Worm (Caenorhabditis elegans) whole organism, mixed stage, embryonic: ENCODE results near the gene C08E8.4.

ENCODE experiments used
- bed-3 ChIP-seq: fragments of 200-800 bp; sonication (Bioruptor generic); optimal IDR thresholded peaks from 3 replicates; lab custom pipeline; 2018; ENCODE audit warnings: mild to moderate bottlenecking, missing genetic modification characterization, moderate library complexity, missing compliant biosample characterization
- elt-3 ChIP-seq: fragments of 150-350 bp; optimal IDR thresholded peaks from 2 replicates; lab custom pipeline; 2014; ENCODE audit warnings: missing biosample characterization, missing genetic modification characterization
- lin-13 ChIP-seq: fragments of 150-350 bp; optimal IDR thresholded peaks from 2 replicates; lab custom pipeline; 2014; ENCODE audit warnings: missing biosample characterization, missing genetic modification characterization
- lin-32 ChIP-seq: fragments of 200-800 bp; sonication (Bioruptor generic); optimal IDR thresholded peaks from 2 replicates; lab custom pipeline; 2018; ENCODE audit warnings: mild to moderate bottlenecking, missing genetic modification characterization, missing compliant biosample characterization
- lsy-2 ChIP-seq: fragments of 150-350 bp; optimal IDR thresholded peaks from 2 replicates; lab custom pipeline; 2014; ENCODE audit warnings: missing biosample characterization, missing genetic modification characterization
- nhr-237 ChIP-seq: fragments of 150-350 bp; optimal IDR thresholded peaks from 2 replicates; lab custom pipeline; 2014; ENCODE audit warnings: missing biosample characterization, missing genetic modification characterization
- nhr-28 ChIP-seq: fragments of 150-350 bp; optimal IDR thresholded peaks from 2 replicates; lab custom pipeline; 2014; ENCODE audit warnings: missing biosample characterization, missing genetic modification characterization
- pha-4 ChIP-seq: fragments of 150-350 bp; optimal IDR thresholded peaks from 2 replicates; lab custom pipeline; 2018; ENCODE audit warnings: missing biosample characterization, missing genetic modification reagents, missing genetic modification characterization
- unc-62 ChIP-seq: fragments of 150-350 bp; optimal IDR thresholded peaks from 2 replicates; lab custom pipeline; 2014; ENCODE audit warnings: missing biosample characterization, missing genetic modification reagents, missing genetic modification characterization
- ztf-11 ChIP-seq: fragments of 150-350 bp; optimal IDR thresholded peaks from 2 replicates; lab custom pipeline; 2014; ENCODE audit warnings: missing biosample characterization, missing genetic modification characterization

DNA sequence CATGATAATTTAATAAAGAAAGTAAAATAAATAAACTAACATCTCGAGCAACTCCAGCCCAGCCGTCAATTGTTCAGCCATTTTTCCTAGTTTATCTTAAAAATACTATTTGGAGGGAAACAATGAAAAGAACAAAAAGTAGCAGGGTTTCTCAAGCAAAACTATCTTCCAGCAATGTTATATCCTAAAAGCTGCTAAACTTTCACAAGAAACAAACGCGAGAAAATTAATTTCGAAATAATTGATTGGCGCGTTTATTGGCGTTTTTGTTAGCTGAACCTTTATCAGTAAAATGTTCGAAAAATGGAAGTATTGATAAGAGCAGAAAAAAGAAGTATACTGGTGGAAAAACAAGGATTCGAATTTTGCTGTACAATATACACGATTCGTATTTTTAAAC is 48.4 kb upstream of the C08E8.4 start, which contains the start of gene B0462.5:
- no peak for TF ChIP-seq pha-4
- no peak for TF ChIP-seq ztf-11
- no peak for TF ChIP-seq nhr-28 (tag; lab: Kevin White, UChicago)
- TF ChIP-seq lin-32 (GFP tag; lab: Kevin White, UChicago), result no peak
- no peak for TF ChIP-seq unc-62 (GFP tag; lab: Kevin White, UChicago)
- no peak for TF ChIP-seq bed-3 (GFP tag; lab: Kevin White, UChicago)
- no peak for TF ChIP-seq nhr-237 (tag; lab: Kevin White, UChicago)
- no peak for TF ChIP-seq elt-3
- TF ChIP-seq lin-13, result no peak
- TF ChIP-seq lsy-2 (tag; lab: Kevin White, UChicago), result no peak
